Fruit fly (Drosophila melanogaster) whole organism, prepupa: ENCODE measurements around the gene Adss.

Source experiments
- Blimp-1 ChIP-seq: fragments of 200-800 bp; sonication (Bioruptor generic); optimal IDR thresholded peaks from 3 replicates; lab custom pipeline; 2017; ENCODE audit warnings: missing biosample characterization, missing genetic modification characterization, mild to moderate bottlenecking, moderate library complexity, missing genetic modification reagents
- CG10669 ChIP-seq: fragments of 200-800 bp; sonication (Bioruptor generic); optimal IDR thresholded peaks from 3 replicates; lab custom pipeline; 2018; ENCODE audit warnings: missing biosample characterization, mild to moderate bottlenecking, missing genetic modification characterization, moderate library complexity
- CG11294 ChIP-seq: fragments of 200-800 bp; sonication (Bioruptor generic); IDR thresholded peaks from 2 replicates; pipeline ENCODE4 v1.3.6; 2022; ENCODE audit warnings: missing biosample characterization, missing genetic modification characterization
- CG11762 ChIP-seq: fragments of 200-800 bp; sonication (Bioruptor generic); optimal IDR thresholded peaks from 3 replicates; lab custom pipeline; 2016; ENCODE audit warnings: missing biosample characterization, missing genetic modification characterization; ENCODE audit not compliant: insufficient read depth
- CG1621 ChIP-seq: fragments of 200-800 bp; sonication (Bioruptor generic); optimal IDR thresholded peaks from 3 replicates; lab custom pipeline; 2018; ENCODE audit warnings: missing biosample characterization, mild to moderate bottlenecking, missing genetic modification characterization
- CG16779 ChIP-seq: fragments of 200-800 bp; sonication (Bioruptor generic); optimal IDR thresholded peaks from 3 replicates; lab custom pipeline; 2017; ENCODE audit warnings: missing biosample characterization, mild to moderate bottlenecking, missing genetic modification characterization
- CG3032 ChIP-seq: fragments of 200-800 bp; optimal IDR thresholded peaks from 2 replicates; lab custom pipeline; 2019; ENCODE audit warnings: missing biosample characterization, mild to moderate bottlenecking, missing genetic modification characterization, moderate library complexity
- CG31627 ChIP-seq: fragments of 200-800 bp; sonication (Bioruptor generic); optimal IDR thresholded peaks from 3 replicates; lab custom pipeline; 2016; ENCODE audit warnings: missing biosample characterization, missing genetic modification characterization
- CG34406 ChIP-seq: fragments of 200-800 bp; sonication (Bioruptor generic); optimal IDR thresholded peaks from 3 replicates; lab custom pipeline; 2016; ENCODE audit warnings: missing biosample characterization, missing genetic modification characterization
- CG3919 ChIP-seq: fragments of 200-800 bp; sonication (Bioruptor generic); optimal IDR thresholded peaks from 3 replicates; lab custom pipeline; 2016; ENCODE audit warnings: missing biosample characterization, missing genetic modification characterization
- CG6163 ChIP-seq: fragments of 200-800 bp; sonication (Bioruptor generic); IDR thresholded peaks from 3 replicates; pipeline ENCODE4 v1.3.6; 2022; ENCODE audit warnings: missing biosample characterization, missing genetic modification characterization
- CG6276 ChIP-seq: fragments of 200-800 bp; sonication (Bioruptor generic); optimal IDR thresholded peaks from 2 replicates; lab custom pipeline; 2017; ENCODE audit warnings: missing biosample characterization, mild to moderate bottlenecking, missing genetic modification characterization
- CG6792 ChIP-seq: fragments of 200-800 bp; sonication (Bioruptor generic); optimal IDR thresholded peaks from 3 replicates; lab custom pipeline; 2016; ENCODE audit warnings: missing biosample characterization, missing genetic modification characterization
- CG6808 ChIP-seq: fragments of 200-800 bp; sonication (Bioruptor generic); optimal IDR thresholded peaks from 3 replicates; lab custom pipeline; 2017; ENCODE audit warnings: missing biosample characterization, missing genetic modification characterization, mild to moderate bottlenecking, moderate library complexity, missing genetic modification reagents
- CG6854 ChIP-seq: fragments of 200-800 bp; sonication (Bioruptor generic); optimal IDR thresholded peaks from 2 replicates; lab custom pipeline; 2017; ENCODE audit warnings: missing biosample characterization, mild to moderate bottlenecking, missing genetic modification characterization
- CG7368 ChIP-seq: fragments of 200-800 bp; sonication (Bioruptor generic); optimal IDR thresholded peaks from 3 replicates; lab custom pipeline; 2016; ENCODE audit warnings: missing biosample characterization, missing genetic modification characterization
- CG8119 ChIP-seq: fragments of 200-800 bp; sonication (Bioruptor generic); IDR thresholded peaks from 3 replicates; pipeline ENCODE4 v1.3.6; 2022; ENCODE audit warnings: missing biosample characterization, missing genetic modification characterization
- CG8319 ChIP-seq: fragments of 200-800 bp; sonication (Bioruptor generic); optimal IDR thresholded peaks from 3 replicates; lab custom pipeline; 2016; ENCODE audit warnings: missing biosample characterization, missing genetic modification characterization
- CG9139 ChIP-seq: fragments of 200-800 bp; sonication (Bioruptor generic); optimal IDR thresholded peaks from 3 replicates; lab custom pipeline; 2017; ENCODE audit warnings: missing biosample characterization, mild to moderate bottlenecking, missing genetic modification characterization
- Eip78C ChIP-seq: fragments of 200-800 bp; sonication (Bioruptor generic); peaks from one replicate; lab custom pipeline; 2016; ENCODE audit warnings: missing biosample characterization, missing genetic modification characterization
- Eip93F ChIP-seq: fragments of 200-800 bp; sonication (Bioruptor generic); optimal IDR thresholded peaks from 2 replicates; lab custom pipeline; 2016; ENCODE audit warnings: missing biosample characterization, mild to moderate bottlenecking, missing genetic modification characterization
- Ets21C ChIP-seq: fragments of 200-800 bp; sonication (Bioruptor generic); optimal IDR thresholded peaks from 3 replicates; lab custom pipeline; 2016; ENCODE audit warnings: missing biosample characterization, missing genetic modification characterization
- Ets96B ChIP-seq: fragments of 200-800 bp; optimal IDR thresholded peaks from 2 replicates; lab custom pipeline; 2019; ENCODE audit warnings: missing biosample characterization, mild to moderate bottlenecking, missing genetic modification characterization, moderate library complexity
- Gug ChIP-seq: fragments of 200-800 bp; sonication (Bioruptor generic); IDR thresholded peaks from 2 replicates; pipeline ENCODE4 v1.3.6; 2022; ENCODE audit warnings: missing biosample characterization, missing genetic modification characterization
- Hr38 ChIP-seq: sonication (Bioruptor generic); optimal IDR thresholded peaks from 2 replicates; lab custom pipeline; 2016; ENCODE audit warnings: missing biosample characterization, missing genetic modification characterization
- Hr39 ChIP-seq: fragments of 200-800 bp; sonication (Bioruptor generic); optimal IDR thresholded peaks from 2 replicates; lab custom pipeline; 2016; ENCODE audit warnings: missing biosample characterization, missing genetic modification characterization
- Hr4 ChIP-seq: fragments of 200-800 bp; sonication (Bioruptor generic); optimal IDR thresholded peaks from 3 replicates; lab custom pipeline; 2016; ENCODE audit warnings: missing biosample characterization, missing genetic modification characterization
- Lpt ChIP-seq: fragments of 200-800 bp; sonication (Bioruptor generic); optimal IDR thresholded peaks from 3 replicates; lab custom pipeline; 2016; ENCODE audit warnings: missing biosample characterization, missing genetic modification characterization
- Met ChIP-seq: fragments of 200-800 bp; sonication (Bioruptor generic); optimal IDR thresholded peaks from 3 replicates; lab custom pipeline; 2016; ENCODE audit warnings: missing biosample characterization, missing genetic modification characterization
- OdsH ChIP-seq: fragments of 200-800 bp; sonication (Bioruptor generic); optimal IDR thresholded peaks from 3 replicates; lab custom pipeline; 2016; ENCODE audit warnings: missing biosample characterization, missing genetic modification characterization
- Smox ChIP-seq: fragments of 200-800 bp; sonication (Bioruptor generic); optimal IDR thresholded peaks from 3 replicates; lab custom pipeline; 2016; ENCODE audit warnings: missing biosample characterization, missing genetic modification characterization
- Sox102F ChIP-seq: fragments of 200-800 bp; sonication (Bioruptor generic); optimal IDR thresholded peaks from 2 replicates; lab custom pipeline; 2016; ENCODE audit warnings: missing biosample characterization, mild to moderate bottlenecking, missing genetic modification characterization
- Sox14 ChIP-seq: fragments of 200-800 bp; sonication (Bioruptor generic); optimal IDR thresholded peaks from 3 replicates; lab custom pipeline; 2016; ENCODE audit warnings: missing biosample characterization, missing genetic modification characterization
- Sox15 ChIP-seq: fragments of 200-800 bp; sonication (Bioruptor generic); optimal IDR thresholded peaks from 3 replicates; lab custom pipeline; 2016; ENCODE audit warnings: missing biosample characterization, missing genetic modification characterization
- acj6 ChIP-seq: fragments of 200-800 bp; sonication (Bioruptor generic); optimal IDR thresholded peaks from 3 replicates; lab custom pipeline; 2016; ENCODE audit warnings: missing biosample characterization, missing genetic modification characterization
- cyc ChIP-seq: fragments of 200-800 bp; sonication (Bioruptor generic); optimal IDR thresholded peaks from 3 replicates; lab custom pipeline; 2016; ENCODE audit warnings: missing biosample characterization, missing genetic modification characterization
- dac ChIP-seq: fragments of 200-800 bp; sonication (Bioruptor generic); optimal IDR thresholded peaks from 2 replicates; lab custom pipeline; 2017; ENCODE audit warnings: missing biosample characterization, mild to moderate bottlenecking, missing genetic modification characterization
- eg ChIP-seq: fragments of 200-800 bp; sonication (Bioruptor generic); IDR thresholded peaks from 3 replicates; pipeline ENCODE4 v1.3.6; 2022; ENCODE audit warnings: missing biosample characterization, missing genetic modification characterization
- esn ChIP-seq: fragments of 200-800 bp; sonication (Bioruptor generic); optimal IDR thresholded peaks from 2 replicates; lab custom pipeline; 2016; ENCODE audit warnings: missing biosample characterization, mild to moderate bottlenecking, missing genetic modification characterization, moderate library complexity
- fd85E ChIP-seq: fragments of 200-800 bp; sonication (Bioruptor generic); optimal IDR thresholded peaks from 3 replicates; lab custom pipeline; 2016; ENCODE audit warnings: missing biosample characterization, missing genetic modification characterization
- fkh ChIP-seq: fragments of 200-800 bp; sonication (Bioruptor generic); optimal IDR thresholded peaks from 3 replicates; lab custom pipeline; 2017; ENCODE audit warnings: missing biosample characterization, mild to moderate bottlenecking, missing genetic modification characterization, moderate library complexity
- lz ChIP-seq: fragments of 200-800 bp; sonication (Bioruptor generic); optimal IDR thresholded peaks from 3 replicates; lab custom pipeline; 2016; ENCODE audit warnings: missing biosample characterization, missing genetic modification characterization
- net ChIP-seq: fragments of 200-800 bp; sonication (Bioruptor generic); optimal IDR thresholded peaks from 3 replicates; lab custom pipeline; 2016; ENCODE audit warnings: missing biosample characterization, missing genetic modification characterization
- pdm3 ChIP-seq: fragments of 200-800 bp; sonication (Bioruptor generic); optimal IDR thresholded peaks from 3 replicates; lab custom pipeline; 2016; ENCODE audit warnings: missing biosample characterization, missing genetic modification characterization
- salr ChIP-seq, 2 experiments: fragments of 200-800 bp; sonication (Bioruptor generic); optimal IDR thresholded peaks; 3 replicates each; lab custom pipeline; 2016 to 2018; ENCODE audit warnings: missing biosample characterization in 2 of 2, missing genetic modification characterization in 2 of 2, mild to moderate bottlenecking in 1 of 2
- spab ChIP-seq: fragments of 200-800 bp; sonication (Bioruptor generic); optimal IDR thresholded peaks from 2 replicates; lab custom pipeline; 2017; ENCODE audit warnings: missing biosample characterization, mild to moderate bottlenecking, missing genetic modification characterization, missing genetic modification reagents
- svp ChIP-seq: fragments of 200-800 bp; sonication (Bioruptor generic); peaks from one replicate; lab custom pipeline; 2016; ENCODE audit warnings: missing biosample characterization, missing genetic modification characterization
- vri ChIP-seq: fragments of 200-800 bp; sonication (Bioruptor generic); optimal IDR thresholded peaks from 3 replicates; lab custom pipeline; 2016; ENCODE audit warnings: missing biosample characterization, mild to moderate bottlenecking, missing genetic modification characterization

Adss gene

dm6 chr3R:20782655-20783105 is 47.7 kb downstream of the Adss start (continued):
- TF ChIP-seq Eip78C (GFP tag; lab: Kevin White, UChicago): peak; percentile 44
- TF ChIP-seq CG10669 (GFP tag; lab: Kevin White, UChicago): no peak
- TF ChIP-seq CG3032: no peak
- peak; percentile 59 for TF ChIP-seq CG16779 (tag; lab: Kevin White, UChicago)
- no peak for TF ChIP-seq Sox15 (GFP tag; lab: Kevin White, UChicago)
- peak; percentile 75; the same call in 2 of the 3 replicates for TF ChIP-seq eg
- no peak for TF ChIP-seq CG11762 (GFP tag; lab: Kevin White, UChicago)
- TF ChIP-seq cyc (GFP tag; lab: Kevin White, UChicago): no peak
- no peak for TF ChIP-seq CG6808 (GFP tag; lab: Kevin White, UChicago)
- TF ChIP-seq CG6792 (GFP tag; lab: Kevin White, UChicago): no peak
- TF ChIP-seq OdsH: no peak
- no peak for TF ChIP-seq Hr39 (GFP tag; lab: Kevin White, UChicago)
- no peak for TF ChIP-seq esn
- no peak for TF ChIP-seq salr (GFP tag; optimal IDR thresholded peaks at IDR 0.05; lab: Kevin White, UChicago)
- TF ChIP-seq Smox (GFP tag; lab: Kevin White, UChicago): no peak
- TF ChIP-seq CG7368: no peak
- TF ChIP-seq Met (GFP tag; lab: Kevin White, UChicago): no peak
- peak; percentile 86 for TF ChIP-seq svp (GFP tag; lab: Kevin White, UChicago)
- TF ChIP-seq CG1621 (tag; lab: Kevin White, UChicago): no peak
- TF ChIP-seq vri (GFP tag; lab: Kevin White, UChicago): peak; percentile 53
- peak; percentile 29 for TF ChIP-seq CG9139 (GFP tag; lab: Kevin White, UChicago)
- TF ChIP-seq Hr38 (GFP tag; lab: Kevin White, UChicago): no peak
- TF ChIP-seq, all 60 proteins: peak for 20

DNA sequence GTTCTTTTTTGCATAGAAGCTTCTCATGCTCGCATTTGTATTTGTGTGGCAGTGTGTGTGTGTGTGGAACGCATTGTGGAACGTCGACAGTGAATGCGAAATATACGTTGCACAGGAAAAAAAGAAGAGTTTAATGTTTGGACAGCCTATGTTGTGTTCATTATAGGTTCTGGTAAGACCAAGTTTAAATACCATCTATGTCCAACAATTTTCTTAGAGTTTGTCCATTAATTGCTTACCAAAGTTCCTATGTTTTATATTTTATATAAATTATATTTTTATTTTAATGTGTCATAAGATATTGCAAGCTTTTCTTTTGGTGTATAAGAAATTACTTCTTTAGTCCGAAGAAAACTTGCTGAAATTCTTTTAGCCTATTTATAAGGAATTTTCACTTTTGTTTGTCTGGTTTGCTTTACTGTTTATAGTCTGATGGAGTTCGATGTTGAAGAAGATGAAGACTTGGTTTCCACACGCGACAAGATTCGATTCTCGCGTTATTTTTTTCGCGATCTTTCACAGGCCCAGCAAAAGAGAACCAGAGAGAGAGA is 48.2 kb downstream of the Adss start:
- TF ChIP-seq pdm3 (GFP tag; lab: Kevin White, UChicago) (peak; percentile 79), Sox14 (GFP tag; lab: Kevin White, UChicago) (peak; percentile 78), Blimp-1 (GFP tag; lab: Kevin White, UChicago) (peak; percentile 76), CG34406 (GFP tag; lab: Kevin White, UChicago) (peak; percentile 87), CG3032 (peak; percentile 96), Hr4 (GFP tag; lab: Kevin White, UChicago) (peak; percentile 80), CG11762 (GFP tag; lab: Kevin White, UChicago) (peak; percentile 79), CG10669 (GFP tag; lab: Kevin White, UChicago) (peak; percentile 91), net (GFP tag; lab: Kevin White, UChicago) (peak; percentile 83), spab (peak; percentile 91), CG1621 (tag; lab: Kevin White, UChicago) (peak; percentile 78), lz (GFP tag; lab: Kevin White, UChicago) (peak; percentile 82), CG6854 (GFP tag; lab: Kevin White, UChicago) (peak; percentile 29), Eip93F (GFP tag; lab: Kevin White, UChicago) (peak; percentile 19), CG8319 (GFP tag; lab: Kevin White, UChicago) (peak; percentile 78), CG31627 (GFP tag; lab: Kevin White, UChicago) (peak; percentile 78), Hr38 (GFP tag; lab: Kevin White, UChicago) (no peak), Ets21C (GFP tag; lab: Kevin White, UChicago) (peak; percentile 59), CG3919 (peak; percentile 88), CG8119 (GFP tag; lab: Robert Waterston, UW) (peak; percentile 80), acj6 (GFP tag; lab: Kevin White, UChicago) (peak; percentile 92), fd85E (GFP tag; lab: Kevin White, UChicago) (no peak), CG6276 (GFP tag; lab: Kevin White, UChicago) (peak; percentile 82), Gug (GFP tag; lab: Robert Waterston, UW) (peak; percentile 85), Ets96B (peak; percentile 94), CG6163 (GFP tag; lab: Robert Waterston, UW) (peak; percentile 88), cyc (GFP tag; lab: Kevin White, UChicago) (peak; percentile 79), Lpt (GFP tag; lab: Kevin White, UChicago) (peak; percentile 84), Eip78C (GFP tag; lab: Kevin White, UChicago) (peak; percentile 94), fkh (no peak), Sox15 (GFP tag; lab: Kevin White, UChicago) (peak; percentile 75), Sox102F (GFP tag; lab: Kevin White, UChicago) (peak; percentile 64), CG11294 (peak; percentile 75), eg (peak; percentile 88), CG16779 (tag; lab: Kevin White, UChicago) (peak; percentile 76), CG9139 (GFP tag; lab: Kevin White, UChicago) (peak; percentile 79), dac (GFP tag; lab: Kevin White, UChicago) (peak; percentile 67)
